Worm (Caenorhabditis elegans) whole organism, young adult: ENCODE data around the gene W10G11.3.

ENCODE experiments used
- B0336.3 ChIP-seq: fragments of 200-800 bp; sonication (Bioruptor generic); IDR thresholded peaks from 2 replicates; pipeline ENCODE4 v1.3.6; 2022; ENCODE audit warnings: missing genetic modification characterization, missing compliant biosample characterization
- F22D6.2 ChIP-seq: sonication (generic microtip); optimal IDR thresholded peaks from 2 replicates; lab custom pipeline; 2016; ENCODE audit warnings: mild to moderate bottlenecking, missing genetic modification characterization, missing compliant biosample characterization
- F39B2.1 ChIP-seq: fragments of 200-800 bp; sonication (Bioruptor generic); IDR thresholded peaks from 2 replicates; pipeline ENCODE4 v1.3.6; 2022; ENCODE audit warnings: missing genetic modification reagents, missing genetic modification characterization, missing compliant biosample characterization
- F57A8.1 ChIP-seq: fragments of 200-800 bp; sonication (Bioruptor generic); optimal IDR thresholded peaks from 2 replicates; lab custom pipeline; 2018; ENCODE audit warnings: mild to moderate bottlenecking, missing genetic modification characterization, moderate library complexity, missing compliant biosample characterization
- T26A5.8 ChIP-seq: sonication (generic microtip); optimal IDR thresholded peaks from 2 replicates; lab custom pipeline; 2016; ENCODE audit warnings: missing genetic modification characterization, missing compliant biosample characterization
- Y53G8AR.9 ChIP-seq: fragments of 200-800 bp; sonication (Bioruptor generic); conservative IDR thresholded peaks from 2 replicates; pipeline ENCODE4 v1.3.6; 2022; ENCODE audit warnings: missing genetic modification reagents, missing genetic modification characterization, missing compliant biosample characterization
- ZK185.1 ChIP-seq: sonication (generic microtip); optimal IDR thresholded peaks from 2 replicates; lab custom pipeline; 2016; ENCODE audit warnings: mild to moderate bottlenecking, missing genetic modification characterization, missing compliant biosample characterization; ENCODE audit not compliant: poor library complexity, severe bottlenecking
- ama-1 ChIP-seq, 3 experiments: fragments of 150-350 bp in 1 of 3; sonication (generic microtip) in 2 of 3; optimal IDR thresholded peaks; 2 replicates each; lab custom pipeline; 2014 to 2018; ENCODE audit warnings: missing biosample characterization in 2 of 3, missing genetic modification characterization in 2 of 3, missing genetic modification reagents in 2 of 3
- aptf-3 ChIP-seq: fragments of 200-800 bp; sonication (Bioruptor generic); IDR thresholded peaks from 2 replicates; pipeline ENCODE4 v1.3.6; 2022; ENCODE audit warnings: missing genetic modification characterization, missing compliant biosample characterization
- athp-1 ChIP-seq: sonication (generic microtip); optimal IDR thresholded peaks from 2 replicates; lab custom pipeline; 2017; ENCODE audit warnings: mild to moderate bottlenecking, missing genetic modification characterization, missing compliant biosample characterization
- bed-1 ChIP-seq: fragments of 200-800 bp; sonication (Bioruptor generic); IDR thresholded peaks from 2 replicates; pipeline ENCODE4 v1.3.6; 2022; ENCODE audit warnings: missing genetic modification reagents, missing genetic modification characterization, missing compliant biosample characterization
- bed-2 ChIP-seq: fragments of 200-800 bp; sonication (Bioruptor generic); IDR thresholded peaks from 2 replicates; pipeline ENCODE4 v1.3.6; 2022; ENCODE audit warnings: missing genetic modification reagents, missing genetic modification characterization, missing compliant biosample characterization
- cebp-2 ChIP-seq: fragments of 200-800 bp; sonication (Bioruptor generic); IDR thresholded peaks from 2 replicates; pipeline ENCODE4 v1.3.6; 2022; ENCODE audit warnings: missing genetic modification characterization, missing compliant biosample characterization
- dpff-1 ChIP-seq: sonication (generic microtip); optimal IDR thresholded peaks from 2 replicates; lab custom pipeline; 2017; ENCODE audit warnings: mild to moderate bottlenecking, missing genetic modification characterization, missing compliant biosample characterization
- egl-18 ChIP-seq: fragments of 200-800 bp; sonication (Bioruptor generic); IDR thresholded peaks from 2 replicates; pipeline ENCODE4 v1.3.6; 2022; ENCODE audit warnings: missing genetic modification reagents, missing genetic modification characterization, missing compliant biosample characterization
- egl-44 ChIP-seq: fragments of 200-800 bp; sonication (Bioruptor generic); IDR thresholded peaks from 2 replicates; pipeline ENCODE4 v1.3.6; 2022; ENCODE audit warnings: missing genetic modification reagents, missing genetic modification characterization, missing compliant biosample characterization
- gei-17 ChIP-seq: fragments of 200-800 bp; sonication (Bioruptor generic); optimal IDR thresholded peaks from 2 replicates; lab custom pipeline; 2018; ENCODE audit warnings: mild to moderate bottlenecking, missing genetic modification characterization, missing compliant biosample characterization
- hmg-1.2 ChIP-seq: fragments of 200-800 bp; sonication (Bioruptor generic); IDR thresholded peaks from 2 replicates; pipeline ENCODE4 v1.3.6; 2022; ENCODE audit warnings: missing genetic modification reagents, missing genetic modification characterization, missing compliant biosample characterization
- lag-1 ChIP-seq: fragments of 200-800 bp; sonication (Bioruptor generic); IDR thresholded peaks from 2 replicates; pipeline ENCODE4 v1.3.6; 2022; ENCODE audit warnings: missing genetic modification reagents, missing genetic modification characterization, missing compliant biosample characterization
- lin-35 ChIP-seq, 3 experiments: fragments of 150-350 bp in 2 of 3; sonication (generic microtip) in 1 of 3; optimal IDR thresholded peaks; 2 replicates each; lab custom pipeline; 2014 to 2018; ENCODE audit warnings: missing biosample characterization in 3 of 3, missing genetic modification characterization in 3 of 3, missing genetic modification reagents in 3 of 3
- lin-40 ChIP-seq: sonication (generic microtip); optimal IDR thresholded peaks from 2 replicates; lab custom pipeline; 2016; ENCODE audit warnings: missing genetic modification characterization, mild to moderate bottlenecking, missing compliant biosample characterization, missing genotype, missing genetic modification reagents
- lin-54 ChIP-seq: fragments of 200-800 bp; sonication (Bioruptor generic); optimal IDR thresholded peaks from 2 replicates; lab custom pipeline; 2018; ENCODE audit warnings: mild to moderate bottlenecking, missing genetic modification characterization, missing compliant biosample characterization
- lir-1 ChIP-seq: fragments of 200-800 bp; sonication (Bioruptor generic); conservative IDR thresholded peaks from 2 replicates; pipeline ENCODE4 v1.3.6; 2022; ENCODE audit warnings: missing genetic modification reagents, missing genetic modification characterization, missing compliant biosample characterization
- lsl-1 ChIP-seq: fragments of 200-800 bp; sonication (Bioruptor generic); optimal IDR thresholded peaks from 2 replicates; lab custom pipeline; 2018; ENCODE audit warnings: mild to moderate bottlenecking, missing genetic modification characterization, moderate library complexity, missing compliant biosample characterization
- madf-10 ChIP-seq: sonication (generic microtip); optimal IDR thresholded peaks from 2 replicates; lab custom pipeline; 2016; ENCODE audit warnings: mild to moderate bottlenecking, missing genetic modification characterization, missing compliant biosample characterization
- madf-6 ChIP-seq: fragments of 200-800 bp; sonication (Bioruptor generic); IDR thresholded peaks from 2 replicates; pipeline ENCODE4 v1.3.6; 2022; ENCODE audit warnings: missing genetic modification reagents, missing genetic modification characterization, missing compliant biosample characterization
- mes-4 ChIP-seq: sonication (generic microtip); optimal IDR thresholded peaks from 2 replicates; lab custom pipeline; 2016; ENCODE audit warnings: missing genotype, missing genetic modification characterization, missing compliant biosample characterization
- nfyb-1 ChIP-seq: fragments of 200-800 bp; sonication (Bioruptor generic); IDR thresholded peaks from 2 replicates; pipeline ENCODE4 v1.3.6; 2022; ENCODE audit warnings: missing genetic modification reagents, missing genetic modification characterization, missing compliant biosample characterization
- nhr-179 ChIP-seq: sonication (generic microtip); optimal IDR thresholded peaks from 2 replicates; lab custom pipeline; 2016; ENCODE audit warnings: mild to moderate bottlenecking, missing genetic modification characterization, missing compliant biosample characterization
- nhr-80 ChIP-seq: sonication (generic microtip); optimal IDR thresholded peaks from 2 replicates; lab custom pipeline; 2016; ENCODE audit warnings: missing genetic modification characterization, missing compliant biosample characterization
- pha-4 ChIP-seq: fragments of 150-350 bp; sonication (generic microtip); optimal IDR thresholded peaks from 2 replicates; lab custom pipeline; 2014; ENCODE audit warnings: missing biosample characterization, missing genetic modification reagents, missing genetic modification characterization
- rcor-1 ChIP-seq: fragments of 200-800 bp; sonication (Bioruptor generic); IDR thresholded peaks from 2 replicates; pipeline ENCODE4 v1.3.6; 2022; ENCODE audit warnings: missing genetic modification reagents, missing genetic modification characterization, missing compliant biosample characterization
- rec-8 ChIP-seq, 2 experiments: sonication (generic microtip); optimal IDR thresholded peaks; 2 replicates each; lab custom pipeline; 2016; ENCODE audit warnings: mild to moderate bottlenecking in 2 of 2, missing genetic modification characterization in 2 of 2, missing genetic modification reagents in 2 of 2, missing genotype in 2 of 2, missing biosample characterization in 1 of 2, missing compliant biosample characterization in 1 of 2, moderate library complexity in 1 of 2
- repo-1 ChIP-seq: sonication (generic microtip); optimal IDR thresholded peaks from 2 replicates; lab custom pipeline; 2017; ENCODE audit warnings: mild to moderate bottlenecking, missing genetic modification characterization, missing compliant biosample characterization
- sea-2 ChIP-seq: fragments of 200-800 bp; sonication (Bioruptor generic); IDR thresholded peaks from 2 replicates; pipeline ENCODE4 v1.3.6; 2022; ENCODE audit warnings: missing genetic modification characterization, missing compliant biosample characterization
- snpc-1.3 ChIP-seq: sonication (generic microtip); optimal IDR thresholded peaks from 2 replicates; lab custom pipeline; 2017; ENCODE audit warnings: missing genetic modification characterization, mild to moderate bottlenecking, missing compliant biosample characterization, antibody characterized with exemption, moderate library complexity, missing genotype, missing genetic modification reagents; ENCODE audit not compliant: insufficient read depth
- xnd-1 ChIP-seq: sonication (generic microtip); optimal IDR thresholded peaks from 2 replicates; lab custom pipeline; 2016; ENCODE audit warnings: missing genotype, missing genetic modification reagents, missing genetic modification characterization, missing compliant biosample characterization
- zim-3 ChIP-seq: sonication (generic microtip); optimal IDR thresholded peaks from 2 replicates; lab custom pipeline; 2017; ENCODE audit warnings: mild to moderate bottlenecking, missing genetic modification characterization, moderate library complexity, missing compliant biosample characterization
- ztf-25 ChIP-seq: fragments of 200-800 bp; sonication (Bioruptor generic); IDR thresholded peaks from 2 replicates; pipeline ENCODE4 v1.3.6; 2022; ENCODE audit warnings: missing genetic modification reagents, missing genetic modification characterization, missing compliant biosample characterization
- ztf-26 ChIP-seq: sonication (generic microtip); optimal IDR thresholded peaks from 2 replicates; lab custom pipeline; 2017; ENCODE audit warnings: missing genetic modification characterization, missing compliant biosample characterization
- ztf-3 ChIP-seq: fragments of 200-800 bp; sonication (Bioruptor generic); optimal IDR thresholded peaks from 2 replicates; lab custom pipeline; 2018; ENCODE audit warnings: mild to moderate bottlenecking, missing genetic modification characterization, missing compliant biosample characterization

Gene W10G11.3

DNA sequence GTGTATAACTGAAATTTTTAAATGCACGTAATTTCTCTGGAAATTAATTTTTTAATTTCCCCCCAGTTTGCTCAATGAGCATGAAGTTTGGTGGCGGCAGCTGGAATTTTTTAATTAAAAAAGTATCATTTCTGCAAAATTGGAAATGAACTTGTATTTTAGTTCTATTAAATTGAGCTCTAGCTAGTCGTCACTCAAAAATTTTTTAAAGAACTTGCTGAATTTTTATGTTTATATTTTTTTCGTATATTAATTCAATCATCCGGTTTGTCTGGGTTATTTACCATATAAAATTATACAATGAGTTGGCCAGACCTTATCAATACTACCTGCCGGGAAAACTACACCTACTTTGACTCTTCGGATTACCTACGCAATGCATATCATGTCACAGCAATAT, 19.4 kb upstream of the W10G11.3 start, which contains the start of gene srh-59:
Gene srh-59, plus strand, starts transcription at position 301 of the 400 bp plus-strand sequence.
- TF ChIP-seq B0336.3, result no peak
- TF ChIP-seq ZK185.1 (tag; lab: Kevin White, UChicago), result no peak
- no peak for TF ChIP-seq madf-6 (GFP tag; lab: Robert Waterston, UW)
- TF ChIP-seq repo-1, result no peak
- TF ChIP-seq madf-10 (tag; lab: Kevin White, UChicago), result no peak
- TF ChIP-seq rcor-1 (GFP tag; lab: Robert Waterston, UW), result no peak
- TF ChIP-seq ztf-26 (tag; lab: Kevin White, UChicago), result no peak
- no peak for TF ChIP-seq ama-1 (optimal IDR thresholded peaks at IDR 0.05; lab: Kevin White, UChicago)
- TF ChIP-seq ama-1 (GFP tag; optimal IDR thresholded peaks at IDR 0.05; lab: Kevin White, UChicago), result no peak
- no peak for TF ChIP-seq nfyb-1 (GFP tag; lab: Robert Waterston, UW)
- TF ChIP-seq F39B2.1, result no peak
- TF ChIP-seq zim-3, result no peak
- TF ChIP-seq F57A8.1 (GFP tag; lab: Kevin White, UChicago), result no peak
- no peak for TF ChIP-seq lin-35 (GFP tag; optimal IDR thresholded peaks at IDR 0.05; lab: Kevin White, UChicago)

DNA sequence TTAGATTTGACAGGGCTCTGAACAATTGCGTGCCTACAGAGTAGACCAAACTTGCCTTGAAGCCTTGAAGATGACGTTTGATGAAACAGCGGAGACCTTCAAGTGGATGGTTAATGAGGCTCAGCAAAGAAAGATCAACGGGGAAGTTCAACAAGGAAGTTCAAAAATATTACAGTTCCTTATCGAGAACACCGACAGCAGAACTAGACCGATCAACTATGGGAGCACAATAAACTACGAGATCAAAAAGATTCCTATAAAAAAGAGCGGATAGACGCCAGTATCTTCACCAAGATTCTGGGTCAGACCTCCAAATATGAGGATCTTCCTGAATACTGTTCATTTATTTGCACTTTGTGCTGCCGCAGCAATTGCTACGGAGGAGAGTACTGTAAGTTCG, 17.4 kb upstream of the W10G11.3 start, which contains the start of gene clec-134:
Gene clec-134, plus strand, starts transcription at position 301 of the 400 bp plus-strand sequence.
- TF ChIP-seq repo-1, result no peak
- no peak for TF ChIP-seq gei-17 (GFP tag; lab: Kevin White, UChicago)
- no peak for TF ChIP-seq T26A5.8 (tag; lab: Kevin White, UChicago)
- no peak for TF ChIP-seq nhr-80 (tag; lab: Kevin White, UChicago)
- no peak for TF ChIP-seq F57A8.1 (GFP tag; lab: Kevin White, UChicago)
- TF ChIP-seq egl-18 (GFP tag; lab: Robert Waterston, UW), result no peak
- TF ChIP-seq snpc-1.3, result no peak
- TF ChIP-seq egl-44 (GFP tag; lab: Robert Waterston, UW), result no peak
- no peak for TF ChIP-seq athp-1
- no peak for TF ChIP-seq mes-4 (tag; lab: Kevin White, UChicago)
- TF ChIP-seq lag-1 (GFP tag; lab: Robert Waterston, UW), result no peak

DNA sequence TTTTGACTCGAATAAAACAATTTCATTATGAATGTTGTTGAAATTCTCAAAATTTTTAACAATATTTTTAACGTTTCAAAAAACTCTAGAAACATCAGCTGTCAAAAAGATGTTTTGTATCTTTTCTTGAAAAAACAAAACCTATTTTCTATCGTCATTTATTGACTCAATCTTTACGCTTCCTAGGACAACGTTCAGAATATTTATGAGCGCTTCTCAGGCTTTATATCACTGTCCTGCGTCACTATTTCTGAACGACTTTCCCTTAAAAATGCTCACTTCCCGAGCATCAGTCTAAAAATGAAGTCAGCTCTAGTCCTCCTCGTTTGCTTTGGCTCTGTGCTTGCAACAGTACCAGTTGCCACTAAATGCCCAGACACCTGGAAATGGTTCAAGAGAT, 15.8 kb upstream of the W10G11.3 start, which contains the start of gene clec-133:
Gene clec-133, plus strand, starts transcription at position 301 of the 400 bp plus-strand sequence.
- TF ChIP-seq lir-1 (GFP tag; lab: Robert Waterston, UW) (no peak), bed-2 (no peak), nhr-179 (tag; lab: Kevin White, UChicago) (no peak), madf-6 (GFP tag; lab: Robert Waterston, UW) (no peak)

DNA sequence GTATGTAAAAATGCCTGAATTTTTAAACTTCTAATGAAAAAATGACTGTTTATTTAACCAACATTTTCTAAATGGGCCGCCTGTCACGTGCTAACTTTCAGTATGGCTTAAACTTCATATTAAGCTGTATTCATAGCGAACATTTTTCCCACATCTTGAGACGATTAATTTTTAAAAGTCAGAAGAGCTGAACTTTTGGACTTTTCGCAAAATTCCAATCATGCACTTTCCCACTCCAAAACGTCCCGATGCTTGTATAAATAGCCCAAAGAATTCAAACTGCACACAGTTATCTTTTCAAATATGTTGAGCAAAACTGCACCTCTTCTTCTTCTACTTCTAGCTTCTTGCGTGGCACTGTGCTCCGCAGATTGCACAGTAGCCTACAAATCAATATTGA, 14.4 kb upstream of the W10G11.3 start, which contains the start of gene clec-132:
Gene clec-132, plus strand, starts transcription at position 301 of the 400 bp plus-strand sequence.
- TF ChIP-seq xnd-1 (no peak), aptf-3 (GFP tag; lab: Robert Waterston, UW) (no peak), sea-2 (GFP tag; lab: Robert Waterston, UW) (no peak), Y53G8AR.9 (GFP tag; lab: Robert Waterston, UW) (no peak), lin-54 (no peak), cebp-2 (GFP tag; lab: Robert Waterston, UW) (no peak), B0336.3 (no peak), rec-8 (tag; optimal IDR thresholded peaks at IDR 0.05; lab: Kevin White, UChicago) (no peak), ztf-3 (no peak), ztf-25 (no peak), lin-40 (tag; lab: Kevin White, UChicago) (no peak), bed-1 (GFP tag; lab: Robert Waterston, UW) (no peak), F22D6.2 (tag; lab: Kevin White, UChicago) (no peak), dpff-1 (tag; lab: Kevin White, UChicago) (no peak), pha-4 (no peak), madf-10 (tag; lab: Kevin White, UChicago) (no peak), F57A8.1 (GFP tag; lab: Kevin White, UChicago) (no peak), hmg-1.2 (GFP tag; lab: Robert Waterston, UW) (no peak), nhr-179 (tag; lab: Kevin White, UChicago) (no peak), lsl-1 (GFP tag; lab: Kevin White, UChicago) (no peak)
